Worm (Caenorhabditis elegans) whole organism, midembryonic: Measurements from ENCODE around the gene W09G12.10.
A peak's percentile ranks its signal among the peaks of the same experiment; 100 is the strongest.

Experiments used
- T22C8.4 ChIP-seq: fragments of 200-800 bp; sonication (Bioruptor generic); IDR thresholded peaks from 2 replicates; pipeline ENCODE4 v1.3.6; 2022; ENCODE audit warnings: missing genetic modification characterization, missing compliant biosample characterization
- cog-1 ChIP-seq: sonication (generic microtip); optimal IDR thresholded peaks from 2 replicates; lab custom pipeline; 2016; ENCODE audit warnings: missing genetic modification characterization, missing compliant biosample characterization
- flt-1 ChIP-seq: fragments of 200-800 bp; sonication (Bioruptor generic); IDR thresholded peaks from 2 replicates; pipeline ENCODE4 v1.3.6; 2022; ENCODE audit warnings: missing genetic modification characterization, missing compliant biosample characterization
- klf-2 ChIP-seq: fragments of 200-800 bp; sonication (Bioruptor generic); conservative IDR thresholded peaks from 2 replicates; pipeline ENCODE4 v1.3.6; 2022; ENCODE audit warnings: missing genetic modification reagents, missing genetic modification characterization, missing compliant biosample characterization
- med-1 ChIP-seq: sonication (generic microtip); optimal IDR thresholded peaks from 2 replicates; lab custom pipeline; 2017; ENCODE audit warnings: missing genetic modification characterization, mild to moderate bottlenecking, missing compliant biosample characterization, antibody characterized with exemption, missing genetic modification reagents; ENCODE audit not compliant: insufficient read depth
- ref-1 ChIP-seq: fragments of 200-800 bp; sonication (Bioruptor generic); conservative IDR thresholded peaks from 2 replicates; pipeline ENCODE4 v1.3.6; 2022; ENCODE audit warnings: missing genetic modification reagents, missing genetic modification characterization, missing compliant biosample characterization
- tab-1 ChIP-seq: fragments of 200-800 bp; sonication (Bioruptor generic); IDR thresholded peaks from 2 replicates; pipeline ENCODE4 v1.3.6; 2022; ENCODE audit warnings: missing genetic modification characterization, missing compliant biosample characterization
- ztf-23 ChIP-seq: fragments of 200-800 bp; sonication (Bioruptor generic); IDR thresholded peaks from 2 replicates; pipeline ENCODE4 v1.3.6; 2022; ENCODE audit warnings: missing genetic modification reagents, missing genetic modification characterization, missing compliant biosample characterization
- ztf-29 ChIP-seq: fragments of 200-800 bp; sonication (Bioruptor generic); IDR thresholded peaks from 2 replicates; pipeline ENCODE4 v1.3.6; 2022; ENCODE audit warnings: missing genetic modification reagents, missing genetic modification characterization, missing compliant biosample characterization

Gene W09G12.10

ce11 chrIV:1251242-1251911 is 30.3 kb upstream of the W09G12.10 start, which contains the start of the genes clec-166 and F38A1.6:
Gene clec-166, minus strand, starts transcription at chrIV:1251342.
Gene F38A1.6, plus strand, starts transcription at chrIV:1251861.
- TF ChIP-seq ztf-23 (GFP tag; lab: Robert Waterston, UW) (no peak), tab-1 (no peak), med-1 (no peak), ref-1 (no peak), cog-1 (tag; lab: Kevin White, UChicago) (no peak), flt-1 (GFP tag; lab: Robert Waterston, UW) (no peak), klf-2 (no peak), ztf-29 (GFP tag; lab: Robert Waterston, UW) (no peak), T22C8.4 (GFP tag; lab: Robert Waterston, UW) (no peak)

- TF ChIP-seq T22C8.4 (GFP tag; lab: Robert Waterston, UW) (no peak), med-1 (no peak), tab-1 (no peak), cog-1 (tag; lab: Kevin White, UChicago) (no peak), ztf-23 (GFP tag; lab: Robert Waterston, UW) (no peak), ztf-29 (GFP tag; lab: Robert Waterston, UW) (no peak), flt-1 (GFP tag; lab: Robert Waterston, UW) (no peak), ref-1 (no peak), klf-2 (no peak)
Observed at ce11 chrIV:1246762-1247436, 25.8 kb upstream of the W09G12.10 start, which contains the start of the genes clec-165 and F38A1.11. Gene clec-165, minus strand, starts transcription at chrIV:1246886. Gene F38A1.11, plus strand, starts transcription at chrIV:1247386.

- TF ChIP-seq tab-1 (no peak), klf-2 (no peak), cog-1 (tag; lab: Kevin White, UChicago) (no peak), ztf-29 (GFP tag; lab: Robert Waterston, UW) (no peak), ref-1 (no peak), T22C8.4 (GFP tag; lab: Robert Waterston, UW) (no peak), med-1 (no peak), flt-1 (GFP tag; lab: Robert Waterston, UW) (no peak), ztf-23 (GFP tag; lab: Robert Waterston, UW) (no peak)
Observed at ce11 chrIV:1245244-1245643, 24.2 kb upstream of the W09G12.10 start, which contains the start of gene F38A1.9. Gene F38A1.9, minus strand, starts transcription at chrIV:1245344.

- TF ChIP-seq ztf-29 (GFP tag; lab: Robert Waterston, UW) (no peak), flt-1 (GFP tag; lab: Robert Waterston, UW) (no peak)
Observed at ce11 chrIV:1243295-1243694, 22.2 kb upstream of the W09G12.10 start, which contains the start of gene F38A1.15. Gene F38A1.15, minus strand, starts transcription at chrIV:1243395.

ce11 chrIV:1239686-1240085 is 18.6 kb upstream of the W09G12.10 start, which contains the start of gene F38A1.8:
Gene F38A1.8, minus strand, starts transcription at chrIV:1239852.
- TF ChIP-seq ref-1 (no peak), ztf-23 (GFP tag; lab: Robert Waterston, UW) (0 out of 2 replicates have a peak, but pooled peaks have one; percentile 41)

ce11 chrIV:1238147-1238546 is 17.1 kb upstream of the W09G12.10 start:
- TF ChIP-seq ztf-23 (GFP tag; lab: Robert Waterston, UW) (no peak), ztf-29 (GFP tag; lab: Robert Waterston, UW) (no peak), klf-2 (no peak), cog-1 (tag; lab: Kevin White, UChicago) (no peak), ref-1 (no peak), tab-1 (no peak)

ce11 chrIV:1235785-1236184 is 14.7 kb upstream of the W09G12.10 start:
- TF ChIP-seq klf-2, result no peak
- no peak for TF ChIP-seq med-1
- peak; percentile 67 for TF ChIP-seq T22C8.4 (GFP tag; lab: Robert Waterston, UW)

- TF ChIP-seq flt-1 (GFP tag; lab: Robert Waterston, UW), result no peak
- TF ChIP-seq ztf-29 (GFP tag; lab: Robert Waterston, UW), result no peak
- TF ChIP-seq klf-2, result no peak
- TF ChIP-seq T22C8.4 (GFP tag; lab: Robert Waterston, UW), result peak; percentile 56
Observed at ce11 chrIV:1234780-1235179, 13.7 kb upstream of the W09G12.10 start.

ce11 chrIV:1232419-1233145 is 11.5 kb upstream of the W09G12.10 start:
- TF ChIP-seq klf-2 (no peak), flt-1 (GFP tag; lab: Robert Waterston, UW) (no peak), T22C8.4 (GFP tag; lab: Robert Waterston, UW) (no peak), ztf-29 (GFP tag; lab: Robert Waterston, UW) (no peak), cog-1 (tag; lab: Kevin White, UChicago) (no peak), med-1 (no peak), tab-1 (no peak), ztf-23 (GFP tag; lab: Robert Waterston, UW) (no peak), ref-1 (no peak)

ce11 chrIV:1231589-1231988 is 10.5 kb upstream of the W09G12.10 start, which contains the start of gene W09G12.6:
Gene W09G12.6, plus strand, starts transcription at chrIV:1231889.
- TF ChIP-seq flt-1 (GFP tag; lab: Robert Waterston, UW) (no peak), T22C8.4 (GFP tag; lab: Robert Waterston, UW) (no peak), cog-1 (tag; lab: Kevin White, UChicago) (no peak), ztf-29 (GFP tag; lab: Robert Waterston, UW) (no peak), ref-1 (no peak), klf-2 (no peak)
